Fruit fly (Drosophila melanogaster): ENCODE results near the gene ry.

ry gene

DNA sequence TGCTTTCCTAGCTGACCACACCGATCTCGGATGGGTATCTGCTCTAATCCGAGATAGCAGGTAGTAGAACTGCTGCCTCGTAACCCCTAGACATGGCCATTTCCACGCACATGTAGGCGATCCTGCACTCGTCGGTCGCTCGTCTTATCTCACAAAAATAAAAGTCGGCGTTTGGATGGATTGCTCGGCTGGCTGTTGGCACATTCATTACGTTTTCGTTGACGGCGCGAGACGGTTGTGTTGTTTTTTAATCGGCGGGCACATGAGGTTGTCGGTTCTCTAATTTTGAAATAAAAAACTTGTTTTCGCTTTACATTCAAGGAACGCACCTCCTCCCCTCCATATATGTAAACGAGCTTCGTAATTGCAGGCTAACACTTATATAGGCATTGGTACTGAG, at the start of gene ry:
TSS of gene ry (plus strand) at position 206 of the 400 bp plus-strand sequence.
- no peak for TF ChIP-seq CG17801 (GFP tag; optimal IDR thresholded peaks at IDR 0.05; ENCODE audit: partially characterized antibody)

dm6 chr3R:12982982-12983633, 49.2 kb upstream of the ry start:
- no peak for TF ChIP-seq CG17801 (GFP tag; optimal IDR thresholded peaks at IDR 0.05; ENCODE audit: partially characterized antibody)

DNA sequence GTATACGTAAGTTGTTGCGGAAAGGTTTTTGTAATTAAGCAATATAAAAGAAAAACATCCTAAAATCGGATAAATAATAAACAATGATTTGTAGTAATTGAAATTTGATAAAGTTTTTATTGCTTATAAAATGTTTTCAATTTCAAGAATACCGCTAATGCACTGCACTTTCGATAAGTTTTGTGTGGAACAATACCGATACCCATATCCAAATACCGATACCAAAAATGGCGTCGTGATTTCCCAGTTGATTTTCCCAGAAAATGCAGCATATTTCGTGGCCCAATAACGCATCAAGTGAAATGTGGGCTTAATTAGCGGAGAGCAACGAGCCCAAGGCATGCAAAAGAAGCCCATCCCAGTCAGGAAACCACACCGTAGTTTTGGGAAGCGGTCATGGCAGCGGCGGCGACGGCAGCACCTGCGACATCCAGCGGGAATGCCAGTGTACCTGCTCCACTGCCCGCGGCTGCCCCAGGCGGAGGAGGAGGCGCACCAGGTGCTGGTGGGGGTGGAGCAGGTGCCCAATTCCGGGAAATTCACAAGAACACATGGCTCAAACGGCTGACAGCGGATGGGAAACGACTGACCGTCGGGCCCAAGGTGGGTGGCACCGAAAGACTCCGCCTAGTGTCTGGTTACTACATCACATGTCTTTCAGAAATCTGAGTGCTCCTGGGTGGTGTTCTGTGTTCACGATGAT, 46.3 kb upstream of the ry start, which contains the start of gene CG31342:
TSS of gene CG31342 (plus strand) at position 214 of the 703 bp plus-strand sequence.
- TF ChIP-seq CG17801 (GFP tag; optimal IDR thresholded peaks at IDR 0.05; ENCODE audit: partially characterized antibody), result peak; percentile 48

dm6 chr3R:12988411-12988810, 43.9 kb upstream of the ry start, which contains the start of gene CG14383:
CG14383 (minus strand) TSS chr3R:12988511.
- no peak for TF ChIP-seq CG17801 (GFP tag; optimal IDR thresholded peaks at IDR 0.05; ENCODE audit: partially characterized antibody)

dm6 chr3R:12993018-12993417, 39.3 kb upstream of the ry start, which contains the start of gene yellow-f:
yellow-f (minus strand) TSS chr3R:12993201.
- no peak for TF ChIP-seq CG17801 (GFP tag; optimal IDR thresholded peaks at IDR 0.05; ENCODE audit: partially characterized antibody)

DNA sequence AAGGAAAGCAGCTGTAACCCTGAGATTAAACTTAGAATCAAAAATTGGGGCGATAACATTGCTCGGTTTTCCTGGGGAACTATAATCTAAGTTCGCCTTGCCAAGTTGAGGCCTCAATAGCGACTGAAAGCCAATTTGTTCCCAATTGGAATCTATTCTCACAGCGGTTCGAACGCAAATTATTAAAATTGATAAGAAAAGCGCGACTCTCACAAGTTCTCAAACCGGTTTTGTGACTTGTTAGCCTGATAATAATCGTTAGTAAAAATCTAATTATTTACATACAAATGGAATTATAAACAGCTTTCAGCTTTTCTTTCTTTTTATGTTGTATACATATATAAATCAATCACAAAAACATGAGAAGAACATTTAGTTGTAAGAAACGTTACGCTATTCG, 37.3 kb upstream of the ry start, which contains the start of gene yellow-f2:
TSS of gene yellow-f2 (minus strand) at position 101 of the 400 bp plus-strand sequence.
- no peak for TF ChIP-seq CG17801 (GFP tag; optimal IDR thresholded peaks at IDR 0.05; ENCODE audit: partially characterized antibody)

DNA sequence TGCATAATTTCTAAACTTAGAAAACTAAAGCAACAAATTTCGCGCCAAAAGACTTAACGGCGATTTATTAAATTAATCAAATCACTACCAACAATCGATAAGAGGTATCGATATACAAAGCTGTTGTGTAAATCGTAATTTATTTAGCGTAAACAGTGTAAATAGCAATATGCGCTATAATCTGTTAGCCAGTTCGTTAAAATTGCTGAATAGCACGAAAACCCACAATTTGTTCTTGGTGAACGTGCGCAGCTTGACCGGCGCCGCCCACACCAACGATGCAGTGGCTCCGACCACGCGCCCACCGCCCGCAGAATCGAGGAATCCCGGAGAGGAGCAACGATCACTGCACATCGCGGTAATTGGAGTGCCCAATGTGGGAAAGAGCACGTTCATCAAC, 36.8 kb upstream of the ry start, which contains the start of gene CG7488:
TSS of gene CG7488 (plus strand) at position 99 of the 400 bp plus-strand sequence.
- peak; percentile 12 for TF ChIP-seq CG17801 (GFP tag; optimal IDR thresholded peaks at IDR 0.05; ENCODE audit: partially characterized antibody)

- no peak for TF ChIP-seq CG17801 (GFP tag; optimal IDR thresholded peaks at IDR 0.05; ENCODE audit: partially characterized antibody)
These were observed 34.6 kb upstream of the ry start, which contains the start of the genes CG17327, CG44194 and CG7518 for dm6 chr3R:12997550-12998233. CG17327 (minus strand) TSS chr3R:12997726. CG44194 (minus strand) TSS chr3R:12997726. CG7518 (plus strand) TSS chr3R:12998089.

DNA sequence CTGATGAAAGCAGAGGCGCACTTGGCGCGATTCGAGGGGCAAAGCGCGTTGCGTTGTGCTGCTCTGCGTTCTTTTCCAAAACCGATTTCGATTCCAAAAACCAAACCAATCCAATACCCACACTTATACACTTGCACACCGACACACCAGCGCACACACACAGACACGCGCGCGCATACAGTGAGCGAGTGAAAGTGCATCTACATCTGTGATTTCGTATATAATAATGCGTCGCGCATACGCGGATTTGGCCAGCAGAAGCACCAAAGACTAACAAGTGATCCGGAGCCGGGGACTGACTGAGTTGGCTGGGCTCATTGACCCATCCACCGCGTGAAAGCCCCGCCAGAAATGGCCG, 34.1 kb upstream of the ry start:
- TF ChIP-seq CG17801 (GFP tag; optimal IDR thresholded peaks at IDR 0.05; ENCODE audit: partially characterized antibody), result peak; percentile 17

DNA sequence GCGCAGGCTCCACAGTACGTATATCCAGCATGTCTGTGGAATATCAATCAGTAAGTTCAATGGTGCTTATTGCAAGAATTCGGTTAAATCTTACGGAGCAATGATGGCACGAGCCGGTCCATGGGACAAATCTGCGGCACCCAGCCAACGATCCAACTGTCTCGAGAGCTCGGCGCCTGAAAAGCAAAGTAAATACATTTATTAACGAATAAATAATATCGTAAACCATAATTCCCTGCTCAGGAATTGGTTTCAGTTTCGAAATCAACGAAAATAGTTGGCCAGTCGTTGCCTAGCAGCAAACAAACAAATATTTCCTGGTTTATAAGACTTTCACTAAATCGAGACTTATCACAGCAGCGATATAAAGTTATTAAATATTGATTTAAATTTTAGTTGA, 22.7 kb upstream of the ry start, which contains the start of gene CG11656:
TSS of gene CG11656 (plus strand) at position 301 of the 400 bp plus-strand sequence.
- no peak for TF ChIP-seq CG17801 (GFP tag; optimal IDR thresholded peaks at IDR 0.05; ENCODE audit: partially characterized antibody)

DNA sequence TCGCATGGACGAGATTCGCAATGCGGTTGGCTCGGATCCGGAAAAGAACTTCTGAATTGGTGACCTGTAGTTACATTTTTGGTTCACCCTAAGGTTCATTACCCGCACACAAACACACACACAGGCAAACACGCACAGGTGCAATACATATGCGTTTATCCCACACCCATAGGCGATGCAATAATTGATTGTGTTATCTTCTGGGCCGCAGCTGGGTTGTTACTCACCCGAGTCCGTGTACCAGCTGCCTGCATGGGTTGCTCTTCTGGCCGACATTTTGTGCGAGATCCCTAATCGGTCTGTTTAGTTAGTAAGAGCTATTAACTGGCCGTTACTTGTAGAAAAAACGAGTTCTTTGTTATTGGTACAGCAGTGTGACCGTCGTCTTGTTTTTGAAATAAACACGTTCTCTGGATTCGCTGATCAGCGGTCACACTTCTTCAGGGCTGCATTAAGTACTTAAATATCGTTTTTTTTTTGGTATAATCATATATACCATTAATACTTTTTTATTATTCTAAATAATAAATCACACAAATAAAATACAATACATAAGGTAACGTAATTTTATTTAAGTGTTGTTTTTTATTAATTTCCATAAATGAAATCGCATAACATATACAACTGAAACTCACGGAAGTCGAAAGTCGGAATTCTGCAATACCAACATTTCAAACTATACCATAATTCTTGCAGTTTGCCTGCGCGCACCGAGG, 21.3 kb upstream of the ry start, which contains the start of gene CG8031:
TSS of gene CG8031 (minus strand) at position 406 of the 716 bp plus-strand sequence.
- TF ChIP-seq CG17801 (GFP tag; optimal IDR thresholded peaks at IDR 0.05; ENCODE audit: partially characterized antibody), result peak; percentile 14

- no peak for TF ChIP-seq CG17801 (GFP tag; optimal IDR thresholded peaks at IDR 0.05; ENCODE audit: partially characterized antibody)
These were observed 20.7 kb upstream of the ry start, which contains the start of gene CtBP for dm6 chr3R:13011621-13011963. CtBP (plus strand) TSS chr3R:13011649.

- peak; percentile 39 for TF ChIP-seq CG17801 (GFP tag; optimal IDR thresholded peaks at IDR 0.05; ENCODE audit: partially characterized antibody)
These were observed 20.0 kb upstream of the ry start for dm6 chr3R:13012351-13012750.

DNA sequence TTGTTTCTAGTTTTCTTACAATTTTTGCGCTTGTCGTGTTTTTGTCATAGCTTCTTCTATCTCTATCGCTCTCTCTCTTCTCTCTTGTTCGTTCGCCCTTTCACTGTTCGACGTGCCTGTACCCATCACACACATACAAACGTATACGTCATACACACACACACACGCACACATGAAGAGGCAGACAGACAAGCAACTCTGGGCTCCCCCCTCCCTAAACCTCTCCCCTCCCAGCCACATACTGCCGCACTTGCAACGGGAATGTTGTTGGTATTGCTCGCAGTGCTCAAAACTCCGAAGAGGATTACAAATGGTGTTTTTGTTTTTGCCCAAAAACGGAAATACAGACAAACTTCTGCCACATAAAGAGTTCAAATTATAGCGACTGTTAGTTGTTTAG, 19.3 kb upstream of the ry start:
- TF ChIP-seq CG17801 (GFP tag; optimal IDR thresholded peaks at IDR 0.05; ENCODE audit: partially characterized antibody), result no peak

Measured in ovary, adult (tissue).